Worm (Caenorhabditis elegans) whole organism, young adult: ENCODE measurements around the gene C06G4.6.

ENCODE experiments used
- C06A6.2 ChIP-seq: fragments of 200-800 bp; sonication (Bioruptor generic); conservative IDR thresholded peaks from 2 replicates; pipeline ENCODE4 v1.3.6; 2022; ENCODE audit warnings: missing genetic modification characterization, missing compliant biosample characterization
- F22D6.2 ChIP-seq: sonication (generic microtip); optimal IDR thresholded peaks from 2 replicates; lab custom pipeline; 2016; ENCODE audit warnings: mild to moderate bottlenecking, missing genetic modification characterization, missing compliant biosample characterization
- F37B4.10 ChIP-seq: fragments of 200-800 bp; sonication (Bioruptor generic); IDR thresholded peaks from 2 replicates; pipeline ENCODE4 v1.3.6; 2022; ENCODE audit warnings: missing genetic modification characterization, missing compliant biosample characterization
- F52B5.7 ChIP-seq: sonication (generic microtip); optimal IDR thresholded peaks from 2 replicates; lab custom pipeline; 2016; ENCODE audit warnings: mild to moderate bottlenecking, missing genetic modification characterization, missing compliant biosample characterization
- K11D2.4 ChIP-seq: fragments of 200-800 bp; sonication (Bioruptor generic); IDR thresholded peaks from 2 replicates; pipeline ENCODE4 v1.3.6; 2022; ENCODE audit warnings: missing genetic modification reagents, missing genetic modification characterization, missing compliant biosample characterization
- Y79H2A.3 ChIP-seq: fragments of 200-800 bp; sonication (Bioruptor generic); conservative IDR thresholded peaks from 2 replicates; pipeline ENCODE4 v1.3.6; 2022; ENCODE audit warnings: missing genetic modification reagents, missing genetic modification characterization, missing compliant biosample characterization
- Y95B8A.8 ChIP-seq: fragments of 200-800 bp; sonication (Bioruptor generic); IDR thresholded peaks from 2 replicates; pipeline ENCODE4 v1.3.6; 2022; ENCODE audit warnings: missing genetic modification reagents, missing genetic modification characterization, missing compliant biosample characterization
- ZK185.1 ChIP-seq: sonication (generic microtip); optimal IDR thresholded peaks from 2 replicates; lab custom pipeline; 2016; ENCODE audit warnings: mild to moderate bottlenecking, missing genetic modification characterization, missing compliant biosample characterization; ENCODE audit not compliant: poor library complexity, severe bottlenecking
- ama-1 ChIP-seq, 3 experiments: fragments of 150-350 bp in 1 of 3; sonication (generic microtip) in 2 of 3; optimal IDR thresholded peaks; 2 replicates each; lab custom pipeline; 2014 to 2018; ENCODE audit warnings: missing biosample characterization in 2 of 3, missing genetic modification characterization in 2 of 3, missing genetic modification reagents in 2 of 3
- athp-1 ChIP-seq: sonication (generic microtip); optimal IDR thresholded peaks from 2 replicates; lab custom pipeline; 2017; ENCODE audit warnings: mild to moderate bottlenecking, missing genetic modification characterization, missing compliant biosample characterization
- bed-2 ChIP-seq: fragments of 200-800 bp; sonication (Bioruptor generic); IDR thresholded peaks from 2 replicates; pipeline ENCODE4 v1.3.6; 2022; ENCODE audit warnings: missing genetic modification reagents, missing genetic modification characterization, missing compliant biosample characterization
- cebp-2 ChIP-seq: fragments of 200-800 bp; sonication (Bioruptor generic); IDR thresholded peaks from 2 replicates; pipeline ENCODE4 v1.3.6; 2022; ENCODE audit warnings: missing genetic modification characterization, missing compliant biosample characterization
- ceh-100 ChIP-seq: fragments of 200-800 bp; sonication (Bioruptor generic); IDR thresholded peaks from 2 replicates; pipeline ENCODE4 v1.3.6; 2022; ENCODE audit warnings: missing genetic modification reagents, missing genetic modification characterization, missing compliant biosample characterization
- ceh-40 ChIP-seq: fragments of 200-800 bp; sonication (Bioruptor generic); IDR thresholded peaks from 2 replicates; pipeline ENCODE4 v1.3.6; 2022; ENCODE audit warnings: missing genetic modification characterization, missing compliant biosample characterization
- ceh-79 ChIP-seq: sonication (generic microtip); optimal IDR thresholded peaks from 2 replicates; lab custom pipeline; 2017; ENCODE audit warnings: mild to moderate bottlenecking, missing genetic modification characterization, missing compliant biosample characterization
- chd-7 ChIP-seq: sonication (generic microtip); optimal IDR thresholded peaks from 2 replicates; lab custom pipeline; 2016; ENCODE audit warnings: mild to moderate bottlenecking, missing genetic modification characterization, moderate library complexity, missing compliant biosample characterization
- die-1 ChIP-seq: sonication (generic microtip); optimal IDR thresholded peaks from 2 replicates; lab custom pipeline; 2016; ENCODE audit warnings: missing genotype, mild to moderate bottlenecking, missing genetic modification characterization, missing compliant biosample characterization
- dpff-1 ChIP-seq: sonication (generic microtip); optimal IDR thresholded peaks from 2 replicates; lab custom pipeline; 2017; ENCODE audit warnings: mild to moderate bottlenecking, missing genetic modification characterization, missing compliant biosample characterization
- egl-18 ChIP-seq: fragments of 200-800 bp; sonication (Bioruptor generic); IDR thresholded peaks from 2 replicates; pipeline ENCODE4 v1.3.6; 2022; ENCODE audit warnings: missing genetic modification reagents, missing genetic modification characterization, missing compliant biosample characterization
- ekl-4 ChIP-seq: fragments of 200-800 bp; sonication (Bioruptor generic); IDR thresholded peaks from 2 replicates; pipeline ENCODE4 v1.3.6; 2022; ENCODE audit warnings: missing genetic modification reagents, missing genetic modification characterization, missing compliant biosample characterization
- ets-4 ChIP-seq: fragments of 200-800 bp; sonication (Bioruptor generic); optimal IDR thresholded peaks from 2 replicates; lab custom pipeline; 2018; ENCODE audit warnings: mild to moderate bottlenecking, missing genetic modification characterization, missing compliant biosample characterization
- hrde-1 ChIP-seq: sonication (generic microtip); optimal IDR thresholded peaks from 2 replicates; lab custom pipeline; 2016; ENCODE audit warnings: missing genetic modification characterization, mild to moderate bottlenecking, missing compliant biosample characterization, moderate library complexity, missing genotype, missing genetic modification reagents, borderline replicate concordance
- let-526 ChIP-seq: fragments of 200-800 bp; sonication (Bioruptor generic); IDR thresholded peaks from 2 replicates; pipeline ENCODE4 v1.3.6; 2022; ENCODE audit warnings: missing genetic modification reagents, missing genetic modification characterization, missing compliant biosample characterization
- lin-35 ChIP-seq, 3 experiments: fragments of 150-350 bp in 2 of 3; sonication (generic microtip) in 1 of 3; optimal IDR thresholded peaks; 2 replicates each; lab custom pipeline; 2014 to 2018; ENCODE audit warnings: missing biosample characterization in 3 of 3, missing genetic modification characterization in 3 of 3, missing genetic modification reagents in 3 of 3
- lin-40 ChIP-seq: sonication (generic microtip); optimal IDR thresholded peaks from 2 replicates; lab custom pipeline; 2016; ENCODE audit warnings: missing genetic modification characterization, mild to moderate bottlenecking, missing compliant biosample characterization, missing genotype, missing genetic modification reagents
- lir-1 ChIP-seq: fragments of 200-800 bp; sonication (Bioruptor generic); conservative IDR thresholded peaks from 2 replicates; pipeline ENCODE4 v1.3.6; 2022; ENCODE audit warnings: missing genetic modification reagents, missing genetic modification characterization, missing compliant biosample characterization
- lsl-1 ChIP-seq: fragments of 200-800 bp; sonication (Bioruptor generic); optimal IDR thresholded peaks from 2 replicates; lab custom pipeline; 2018; ENCODE audit warnings: mild to moderate bottlenecking, missing genetic modification characterization, moderate library complexity, missing compliant biosample characterization
- lsy-27 ChIP-seq: sonication (generic microtip); optimal IDR thresholded peaks from 2 replicates; lab custom pipeline; 2017; ENCODE audit warnings: missing genetic modification characterization, mild to moderate bottlenecking, missing compliant biosample characterization, antibody characterized with exemption, missing genotype, borderline replicate concordance; ENCODE audit not compliant: insufficient read depth
- madf-6 ChIP-seq: fragments of 200-800 bp; sonication (Bioruptor generic); IDR thresholded peaks from 2 replicates; pipeline ENCODE4 v1.3.6; 2022; ENCODE audit warnings: missing genetic modification reagents, missing genetic modification characterization, missing compliant biosample characterization
- mel-28 ChIP-seq: sonication (generic microtip); optimal IDR thresholded peaks from 2 replicates; lab custom pipeline; 2016; ENCODE audit warnings: borderline replicate concordance, mild to moderate bottlenecking, missing genetic modification characterization, missing compliant biosample characterization
- nfya-1 ChIP-seq: sonication (generic microtip); optimal IDR thresholded peaks from 2 replicates; lab custom pipeline; 2017; ENCODE audit warnings: antibody characterized with exemption, missing compliant biosample characterization, missing genetic modification characterization, borderline replicate concordance; ENCODE audit not compliant: insufficient read depth
- nfya-2 ChIP-seq: fragments of 200-800 bp; sonication (Bioruptor generic); IDR thresholded peaks from 2 replicates; pipeline ENCODE4 v1.3.6; 2022; ENCODE audit warnings: missing genetic modification reagents, missing genetic modification characterization, missing compliant biosample characterization
- nhr-179 ChIP-seq: sonication (generic microtip); optimal IDR thresholded peaks from 2 replicates; lab custom pipeline; 2016; ENCODE audit warnings: mild to moderate bottlenecking, missing genetic modification characterization, missing compliant biosample characterization
- nhr-27 ChIP-seq: fragments of 200-800 bp; sonication (Bioruptor generic); optimal IDR thresholded peaks from 2 replicates; lab custom pipeline; 2018; ENCODE audit warnings: mild to moderate bottlenecking, missing genetic modification characterization, moderate library complexity, missing compliant biosample characterization
- pbrm-1 ChIP-seq: fragments of 200-800 bp; sonication (Bioruptor generic); IDR thresholded peaks from 2 replicates; pipeline ENCODE4 v1.3.6; 2022; ENCODE audit warnings: missing genetic modification reagents, missing genetic modification characterization, missing compliant biosample characterization
- rec-8 ChIP-seq, 2 experiments: sonication (generic microtip); optimal IDR thresholded peaks; 2 replicates each; lab custom pipeline; 2016; ENCODE audit warnings: mild to moderate bottlenecking in 2 of 2, missing genetic modification characterization in 2 of 2, missing genetic modification reagents in 2 of 2, missing genotype in 2 of 2, missing biosample characterization in 1 of 2, missing compliant biosample characterization in 1 of 2, moderate library complexity in 1 of 2
- repo-1 ChIP-seq: sonication (generic microtip); optimal IDR thresholded peaks from 2 replicates; lab custom pipeline; 2017; ENCODE audit warnings: mild to moderate bottlenecking, missing genetic modification characterization, missing compliant biosample characterization
- sea-2 ChIP-seq: fragments of 200-800 bp; sonication (Bioruptor generic); IDR thresholded peaks from 2 replicates; pipeline ENCODE4 v1.3.6; 2022; ENCODE audit warnings: missing genetic modification characterization, missing compliant biosample characterization
- snpc-1.3 ChIP-seq: sonication (generic microtip); optimal IDR thresholded peaks from 2 replicates; lab custom pipeline; 2017; ENCODE audit warnings: missing genetic modification characterization, mild to moderate bottlenecking, missing compliant biosample characterization, antibody characterized with exemption, moderate library complexity, missing genotype, missing genetic modification reagents; ENCODE audit not compliant: insufficient read depth
- snpc-4 ChIP-seq, 5 experiments: fragments of 150-350 bp in 1 of 5; sonication (generic microtip) in 4 of 5; optimal IDR thresholded peaks; 2 replicates each; lab custom pipeline; 2014 to 2018; ENCODE audit warnings: missing genetic modification characterization in 5 of 5, missing biosample characterization in 3 of 5, antibody characterized with exemption in 2 of 5, mild to moderate bottlenecking in 2 of 5, missing compliant biosample characterization in 2 of 5, missing genotype in 2 of 5, moderate library complexity in 2 of 5, missing genetic modification reagents in 1 of 5
- sptf-2 ChIP-seq: fragments of 200-800 bp; sonication (Bioruptor generic); optimal IDR thresholded peaks from 2 replicates; lab custom pipeline; 2018; ENCODE audit warnings: mild to moderate bottlenecking, missing genetic modification characterization, missing compliant biosample characterization
- tbp1 ChIP-seq: fragments of 200-800 bp; sonication (Bioruptor generic); optimal IDR thresholded peaks from 2 replicates; lab custom pipeline; 2018; ENCODE audit warnings: mild to moderate bottlenecking, missing genetic modification characterization, missing compliant biosample characterization
- unc-62 ChIP-seq: fragments of 150-350 bp; optimal IDR thresholded peaks from 2 replicates; lab custom pipeline; 2014; ENCODE audit warnings: missing biosample characterization, missing genetic modification reagents, missing genetic modification characterization
- zfh-2 ChIP-seq: fragments of 200-800 bp; sonication (Bioruptor generic); conservative IDR thresholded peaks from 2 replicates; pipeline ENCODE4 v1.3.6; 2022; ENCODE audit warnings: missing genetic modification reagents, missing genetic modification characterization, missing compliant biosample characterization
- ztf-26 ChIP-seq: sonication (generic microtip); optimal IDR thresholded peaks from 2 replicates; lab custom pipeline; 2017; ENCODE audit warnings: missing genetic modification characterization, missing compliant biosample characterization
- ztf-3 ChIP-seq: fragments of 200-800 bp; sonication (Bioruptor generic); optimal IDR thresholded peaks from 2 replicates; lab custom pipeline; 2018; ENCODE audit warnings: mild to moderate bottlenecking, missing genetic modification characterization, missing compliant biosample characterization
- ztf-6 ChIP-seq: fragments of 200-800 bp; sonication (Bioruptor generic); IDR thresholded peaks from 2 replicates; pipeline ENCODE4 v1.3.6; 2022; ENCODE audit warnings: missing genetic modification reagents, missing genetic modification characterization, missing compliant biosample characterization

The C06G4.6 gene

ce11 chrIII:8020823-8021332, 16.7 kb downstream of the C06G4.6 start, which contains the start of gene lin-36 (continued):
- no peak for TF ChIP-seq lsy-27 (tag; lab: Kevin White, UChicago)
- TF ChIP-seq sptf-2 (GFP tag; lab: Kevin White, UChicago) = no peak
- peak; percentile 29 for TF ChIP-seq lsl-1 (GFP tag; lab: Kevin White, UChicago)
- no peak for TF ChIP-seq lir-1 (GFP tag; lab: Robert Waterston, UW)
- TF ChIP-seq chd-7 = no peak
- TF ChIP-seq F22D6.2 (tag; lab: Kevin White, UChicago) = no peak
- peak; percentile 46; the same call in 1 of the 2 replicates for TF ChIP-seq ekl-4
- peak; percentile 47 for TF ChIP-seq tbp1 (GFP tag; lab: Kevin White, UChicago)
- no peak for TF ChIP-seq Y95B8A.8
- TF ChIP-seq ztf-3 = no peak
- no peak for TF ChIP-seq ztf-6 (GFP tag; lab: Robert Waterston, UW)
- TF ChIP-seq bed-2 = no peak
- TF ChIP-seq ZK185.1 (tag; lab: Kevin White, UChicago) = peak; percentile 24
- TF ChIP-seq lin-35 (GFP tag; optimal IDR thresholded peaks at IDR 0.05; lab: Kevin White, UChicago) = no peak
- no peak for TF ChIP-seq F52B5.7
- TF ChIP-seq snpc-1.3 (tag; lab: Kevin White, UChicago) = no peak
- no peak for TF ChIP-seq let-526 (GFP tag; lab: Robert Waterston, UW)
- TF ChIP-seq egl-18 = no peak
- no peak for TF ChIP-seq dpff-1 (tag; lab: Kevin White, UChicago)
- TF ChIP-seq sea-2 (GFP tag; lab: Robert Waterston, UW) = no peak
- TF ChIP-seq ama-1 (optimal IDR thresholded peaks at IDR 0.05; lab: Kevin White, UChicago) = no peak
- no peak for TF ChIP-seq ama-1 (GFP tag; optimal IDR thresholded peaks at IDR 0.05; lab: Kevin White, UChicago)
- TF ChIP-seq pbrm-1 (GFP tag; lab: Robert Waterston, UW) = peak; percentile 57; the same call in 1 of the 2 replicates
- TF ChIP-seq ceh-100 (GFP tag; lab: Robert Waterston, UW) = 0 out of 2 replicates have a peak, but pooled peaks have one; percentile 12
- TF ChIP-seq repo-1 (tag; lab: Kevin White, UChicago) = no peak
- TF ChIP-seq nhr-27 (tag; lab: Kevin White, UChicago) = no peak
- no peak for TF ChIP-seq ceh-79 (tag; lab: Kevin White, UChicago)
- TF ChIP-seq ceh-40 (GFP tag; lab: Robert Waterston, UW) = no peak
- peak; percentile 38; the same call in 1 of the 2 replicates for TF ChIP-seq madf-6 (GFP tag; lab: Robert Waterston, UW)
- no peak for TF ChIP-seq nfya-1 (tag; lab: Kevin White, UChicago)
- no peak for TF ChIP-seq ztf-26
- TF ChIP-seq unc-62 (GFP tag; lab: Kevin White, UChicago) = no peak
- no peak for TF ChIP-seq ets-4 (GFP tag; lab: Kevin White, UChicago)
- TF ChIP-seq lin-40 (tag; lab: Kevin White, UChicago) = no peak
- no peak for TF ChIP-seq F37B4.10 (GFP tag; lab: Robert Waterston, UW)
- no peak for TF ChIP-seq zfh-2 (GFP tag; lab: Robert Waterston, UW)
- TF ChIP-seq rec-8 (tag; optimal IDR thresholded peaks at IDR 0.05; lab: Kevin White, UChicago) = no peak
- peak; percentile 23 for TF ChIP-seq snpc-4 (GFP tag; optimal IDR thresholded peaks at IDR 0.05; lab: Kevin White, UChicago)
- TF ChIP-seq snpc-4 (tag; optimal IDR thresholded peaks at IDR 0.05; lab: Kevin White, UChicago) = peak in 2 of 4 experiments; percentile 23 to 63
- TF ChIP-seq nhr-179 (tag; lab: Kevin White, UChicago) = no peak
- no peak for TF ChIP-seq cebp-2 (GFP tag; lab: Robert Waterston, UW)
- TF ChIP-seq nfya-2 (GFP tag; lab: Robert Waterston, UW) = no peak
- TF ChIP-seq hrde-1 (tag; lab: Kevin White, UChicago) = no peak
- no peak for TF ChIP-seq mel-28
- no peak for TF ChIP-seq C06A6.2
- TF ChIP-seq Y79H2A.3 (GFP tag; lab: Robert Waterston, UW) = no peak
- no peak for TF ChIP-seq athp-1 (tag; lab: Kevin White, UChicago)
- no peak for TF ChIP-seq K11D2.4 (GFP tag; lab: Robert Waterston, UW)
- TF ChIP-seq die-1 (tag; lab: Kevin White, UChicago) = no peak
